Fruit fly (Drosophila melanogaster): ENCODE results near the gene CG4022.

CG4022 gene

dm6 chr3L:9402157-9402890, 8.3 kb downstream of the CG4022 start, which contains the start of gene eIF4E1 (continued):
- TF ChIP-seq CG3726 (GFP tag; IDR thresholded peaks at IDR 0.05) (no peak), corto (GFP tag; optimal IDR thresholded peaks at IDR 0.05) (no peak), phol (tag; optimal IDR thresholded peaks at IDR 0.05) (peak; percentile 62), CG5180 (GFP tag; optimal IDR thresholded peaks at IDR 0.05) (no peak), CG7786 (GFP tag; optimal IDR thresholded peaks at IDR 0.05) (no peak), CG7745 (tag; optimal IDR thresholded peaks at IDR 0.05) (peak; percentile 57), CG7372 (GFP tag; IDR thresholded peaks at IDR 0.05) (no peak), jumu (GFP tag; optimal IDR thresholded peaks at IDR 0.05) (peak; percentile 3), da (GFP tag; optimal IDR thresholded peaks at IDR 0.05) (no peak), CG12391 (tag; optimal IDR thresholded peaks at IDR 0.05) (peak; percentile 38), CG6854 (GFP tag; optimal IDR thresholded peaks at IDR 0.05) (no peak), D19B (GFP tag; optimal IDR thresholded peaks at IDR 0.05) (no peak), Fer1 (GFP tag; optimal IDR thresholded peaks at IDR 0.05) (no peak), caup (GFP tag; optimal IDR thresholded peaks at IDR 0.05; ENCODE audit: severe bottlenecking) (no peak), CG13123 (GFP tag; optimal IDR thresholded peaks at IDR 0.05) (no peak), croc (GFP tag; conservative IDR thresholded peaks at IDR 0.05) (no peak), row (GFP tag; IDR thresholded peaks at IDR 0.05) (peak; percentile 50), CG2889 (GFP tag; IDR thresholded peaks at IDR 0.05) (no peak), Dref (GFP tag; IDR thresholded peaks at IDR 0.05) (peak; percentile 92), CG12659 (GFP tag; optimal IDR thresholded peaks at IDR 0.05) (peak; percentile 77), fd3F (GFP tag; optimal IDR thresholded peaks at IDR 0.05) (no peak), CG7987 (GFP tag; optimal IDR thresholded peaks at IDR 0.05) (peak; percentile 24), Poxn (GFP tag; IDR thresholded peaks at IDR 0.05) (no peak), E2f2 (GFP tag; IDR thresholded peaks at IDR 0.05) (peak; percentile 50), ewg (GFP tag; optimal IDR thresholded peaks at IDR 0.05) (no peak), CG9876 (GFP tag; optimal IDR thresholded peaks at IDR 0.05) (peak; percentile 5), CG3281 (GFP tag; optimal IDR thresholded peaks at IDR 0.05) (peak; percentile 87), CG4424 (GFP tag; optimal IDR thresholded peaks at IDR 0.05) (no peak), CG9609 (GFP tag; optimal IDR thresholded peaks at IDR 0.05) (no peak), sqz (GFP tag; optimal IDR thresholded peaks at IDR 0.05) (no peak), Aef1 (GFP tag; IDR thresholded peaks at IDR 0.05) (no peak), sug (tag; optimal IDR thresholded peaks at IDR 0.05) (peak; percentile 14), CG6689 (GFP tag; IDR thresholded peaks at IDR 0.05) (no peak), hbn (GFP tag; IDR thresholded peaks at IDR 0.05; ENCODE audit: partially characterized antibody) (peak; percentile 57), CG18619 (GFP tag; optimal IDR thresholded peaks at IDR 0.05) (no peak), CG8089 (GFP tag; optimal IDR thresholded peaks at IDR 0.05) (no peak), CG13775 (GFP tag; optimal IDR thresholded peaks at IDR 0.05) (peak; percentile 8), Eip74EF (GFP tag; optimal IDR thresholded peaks at IDR 0.05) (no peak), CG11696 (GFP tag; IDR thresholded peaks at IDR 0.05) (no peak), CG12236 (GFP tag; optimal IDR thresholded peaks at IDR 0.05) (no peak), gt (GFP tag; IDR thresholded peaks at IDR 0.05) (no peak), jigr1 (GFP tag; IDR thresholded peaks at IDR 0.05) (no peak), ftz-f1 (GFP tag; optimal IDR thresholded peaks at IDR 0.05) (peak; percentile 40), pzg (GFP tag; optimal IDR thresholded peaks at IDR 0.05) (peak; percentile 94), CG4707 (GFP tag; optimal IDR thresholded peaks at IDR 0.05) (no peak), CG13624 (GFP tag; optimal IDR thresholded peaks at IDR 0.05) (peak; percentile 40), luna (GFP tag; optimal IDR thresholded peaks at IDR 0.05) (no peak), pfk (GFP tag; optimal IDR thresholded peaks at IDR 0.05) (no peak), Gsc (GFP tag; IDR thresholded peaks at IDR 0.05) (no peak), ranshi (GFP tag; IDR thresholded peaks at IDR 0.05) (no peak)

Measured in whole organism, embryonic.